Worm (Caenorhabditis elegans): ENCODE measurements around the gene shn-1.

- TF ChIP-seq W03F9.2 (tag; optimal IDR thresholded peaks at IDR 0.05): no peak
- TF ChIP-seq him-1 (tag; optimal IDR thresholded peaks at IDR 0.05): no peak
- no peak for TF ChIP-seq dao-5 (tag; optimal IDR thresholded peaks at IDR 0.05)
Measured at ce11 chrII:11335670-11336069, 55.1 kb downstream of the shn-1 start.

Measured in whole organism, L4/young adult.